Worm (Caenorhabditis elegans) whole organism, L4 larva: ENCODE results near the gene twnk-1.

Experiments used
- D1046.2 ChIP-seq: fragments of 200-800 bp; sonication (Bioruptor generic); IDR thresholded peaks from 2 replicates; pipeline ENCODE4 v1.3.6; 2022; ENCODE audit warnings: missing genetic modification characterization, missing compliant biosample characterization
- F10B5.3 ChIP-seq: sonication (generic microtip); optimal IDR thresholded peaks from 2 replicates; lab custom pipeline; 2016; ENCODE audit warnings: mild to moderate bottlenecking, missing genetic modification characterization, missing compliant biosample characterization
- F26F4.8 ChIP-seq: fragments of 200-800 bp; sonication (Bioruptor generic); conservative IDR thresholded peaks from 2 replicates; pipeline ENCODE4 v1.3.6; 2022; ENCODE audit warnings: missing genetic modification characterization, missing compliant biosample characterization
- F49E8.2 ChIP-seq: sonication (generic microtip); optimal IDR thresholded peaks from 2 replicates; lab custom pipeline; 2016; ENCODE audit warnings: missing compliant biosample characterization, mild to moderate bottlenecking, missing genetic modification characterization, borderline replicate concordance
- R02D3.7 ChIP-seq: fragments of 150-350 bp; sonication (generic microtip); optimal IDR thresholded peaks from 3 replicates; lab custom pipeline; 2014; ENCODE audit warnings: missing biosample characterization, missing genetic modification characterization
- Y105C5A.15 ChIP-seq: fragments of 200-800 bp; sonication (Bioruptor generic); IDR thresholded peaks from 2 replicates; pipeline ENCODE4 v1.3.6; 2022; ENCODE audit warnings: missing genetic modification characterization, missing compliant biosample characterization
- Y5F2A.4 ChIP-seq: fragments of 200-800 bp; sonication (Bioruptor generic); optimal IDR thresholded peaks from 2 replicates; lab custom pipeline; 2018; ENCODE audit warnings: mild to moderate bottlenecking, missing genetic modification characterization, missing compliant biosample characterization
- Y75B8A.6 ChIP-seq: fragments of 200-800 bp; sonication (Bioruptor generic); IDR thresholded peaks from 2 replicates; pipeline ENCODE4 v1.3.6; 2022; ENCODE audit warnings: missing genetic modification reagents, missing genetic modification characterization, missing compliant biosample characterization
- ZK546.5 ChIP-seq, 2 experiments: sonication (generic microtip); optimal IDR thresholded peaks; 2 replicates each; lab custom pipeline; 2017; ENCODE audit warnings: missing biosample characterization in 2 of 2, missing genetic modification characterization in 2 of 2
- ama-1 ChIP-seq: fragments of 150-350 bp; optimal IDR thresholded peaks from 2 replicates; lab custom pipeline; 2014; ENCODE audit warnings: inconsistent platforms, mixed read lengths
- ceh-20 ChIP-seq: fragments of 200-800 bp; sonication (Bioruptor generic); IDR thresholded peaks from 2 replicates; pipeline ENCODE4 v1.3.6; 2022; ENCODE audit warnings: missing genetic modification reagents, missing genetic modification characterization, missing compliant biosample characterization
- ceh-28 ChIP-seq: fragments of 150-350 bp; optimal IDR thresholded peaks from 2 replicates; lab custom pipeline; 2014; ENCODE audit warnings: missing biosample characterization, missing genetic modification reagents, missing genetic modification characterization
- ceh-44 ChIP-seq: fragments of 200-800 bp; sonication (Bioruptor generic); IDR thresholded peaks from 2 replicates; pipeline ENCODE4 v1.3.6; 2022; ENCODE audit warnings: missing genetic modification reagents, missing genetic modification characterization, missing compliant biosample characterization
- ceh-62 ChIP-seq: sonication (generic microtip); optimal IDR thresholded peaks from 2 replicates; lab custom pipeline; 2017; ENCODE audit warnings: missing biosample characterization, missing genetic modification characterization
- ceh-82 ChIP-seq: sonication (generic microtip); optimal IDR thresholded peaks from 2 replicates; lab custom pipeline; 2017; ENCODE audit warnings: missing biosample characterization, missing genetic modification characterization
- cey-2 ChIP-seq: sonication (generic microtip); optimal IDR thresholded peaks from 3 replicates; lab custom pipeline; 2017; ENCODE audit warnings: missing genetic modification characterization, mild to moderate bottlenecking, missing compliant biosample characterization, antibody characterized with exemption, borderline replicate concordance; ENCODE audit not compliant: insufficient read depth
- ctbp-1 ChIP-seq: fragments of 200-800 bp; sonication (Bioruptor generic); IDR thresholded peaks from 2 replicates; pipeline ENCODE4 v1.3.6; 2022; ENCODE audit warnings: missing genetic modification reagents, missing genetic modification characterization, missing compliant biosample characterization
- daf-16 ChIP-seq, 3 experiments: sonication (generic microtip); optimal IDR thresholded peaks; 2 replicates each; lab custom pipeline; 2016 to 2017; ENCODE audit warnings: missing genetic modification characterization in 3 of 3, missing genetic modification reagents in 3 of 3, mild to moderate bottlenecking in 2 of 3, missing compliant biosample characterization in 2 of 3, missing biosample characterization in 1 of 3, moderate library complexity in 1 of 3
- daf-19 ChIP-seq: fragments of 200-800 bp; sonication (Bioruptor generic); conservative IDR thresholded peaks from 2 replicates; pipeline ENCODE4 v1.3.6; 2022; ENCODE audit warnings: missing genetic modification characterization, missing compliant biosample characterization
- dmd-6 ChIP-seq: fragments of 200-800 bp; sonication (Bioruptor generic); IDR thresholded peaks from 2 replicates; pipeline ENCODE4 v1.3.6; 2022; ENCODE audit warnings: missing genetic modification reagents, missing genetic modification characterization, missing compliant biosample characterization
- dmd-9 ChIP-seq: fragments of 200-800 bp; sonication (Bioruptor generic); IDR thresholded peaks from 2 replicates; pipeline ENCODE4 v1.3.6; 2022; ENCODE audit warnings: missing genetic modification reagents, missing genetic modification characterization, missing compliant biosample characterization
- dve-1 ChIP-seq: sonication (generic microtip); optimal IDR thresholded peaks from 2 replicates; lab custom pipeline; 2017; ENCODE audit warnings: antibody characterized with exemption, mild to moderate bottlenecking, missing genetic modification characterization, missing compliant biosample characterization; ENCODE audit not compliant: insufficient read depth
- egl-27 ChIP-seq: sonication (generic microtip); optimal IDR thresholded peaks from 3 replicates; lab custom pipeline; 2017; ENCODE audit warnings: missing biosample characterization, missing genetic modification reagents, missing genetic modification characterization
- egl-43 ChIP-seq: fragments of 200-800 bp; sonication (Bioruptor generic); IDR thresholded peaks from 2 replicates; pipeline ENCODE4 v1.3.6; 2022; ENCODE audit warnings: missing genetic modification reagents, missing genetic modification characterization, missing compliant biosample characterization
- fos-1 ChIP-seq: fragments of 150-350 bp; optimal IDR thresholded peaks from 2 replicates; lab custom pipeline; 2014; ENCODE audit warnings: missing biosample characterization, missing genetic modification characterization
- hlh-30 ChIP-seq: sonication (generic microtip); optimal IDR thresholded peaks from 2 replicates; lab custom pipeline; 2017; ENCODE audit warnings: antibody characterized with exemption, mild to moderate bottlenecking, missing genetic modification characterization, missing compliant biosample characterization; ENCODE audit not compliant: insufficient read depth
- jun-1 ChIP-seq: fragments of 150-350 bp; optimal IDR thresholded peaks from 2 replicates; lab custom pipeline; 2014; ENCODE audit warnings: missing biosample characterization, missing genetic modification reagents, missing genetic modification characterization
- lin-38 ChIP-seq: fragments of 200-800 bp; sonication (Bioruptor generic); IDR thresholded peaks from 2 replicates; pipeline ENCODE4 v1.3.6; 2022; ENCODE audit warnings: missing genetic modification reagents, missing genetic modification characterization, missing compliant biosample characterization
- lsy-2 ChIP-seq, 2 experiments: fragments of 150-350 bp in 1 of 2; sonication (generic microtip) in 1 of 2; optimal IDR thresholded peaks; 2 replicates each; lab custom pipeline; 2014 to 2017; ENCODE audit warnings: missing biosample characterization in 2 of 2, missing genetic modification characterization in 2 of 2
- madf-5 ChIP-seq, 2 experiments: fragments of 200-800 bp; sonication (Bioruptor generic); IDR thresholded peaks; 2 replicates each; pipeline ENCODE4 v1.3.6; 2022; ENCODE audit warnings: missing compliant biosample characterization in 2 of 2, missing genetic modification characterization in 2 of 2
- mdl-1 ChIP-seq, 2 experiments: fragments of 150-350 bp in 1 of 2; sonication (generic microtip) in 1 of 2; optimal IDR thresholded peaks; 2 replicates each; lab custom pipeline; 2014 to 2017; ENCODE audit warnings: missing biosample characterization in 2 of 2, missing genetic modification characterization in 2 of 2
- nhr-10 ChIP-seq: fragments of 150-350 bp; optimal IDR thresholded peaks from 2 replicates; lab custom pipeline; 2014; ENCODE audit warnings: missing biosample characterization, missing genetic modification characterization
- nhr-102 ChIP-seq: sonication (generic microtip); optimal IDR thresholded peaks from 2 replicates; lab custom pipeline; 2016; ENCODE audit warnings: mild to moderate bottlenecking, missing genetic modification characterization, moderate library complexity, missing compliant biosample characterization
- nhr-11 ChIP-seq: fragments of 150-350 bp; optimal IDR thresholded peaks from 2 replicates; lab custom pipeline; 2014; ENCODE audit warnings: missing biosample characterization, missing genetic modification characterization
- nhr-25 ChIP-seq: sonication (generic microtip); optimal IDR thresholded peaks from 2 replicates; lab custom pipeline; 2017; ENCODE audit warnings: missing genetic modification characterization, mild to moderate bottlenecking, missing compliant biosample characterization, antibody characterized with exemption, moderate library complexity, borderline replicate concordance; ENCODE audit not compliant: insufficient read depth
- nhr-28 ChIP-seq: fragments of 150-350 bp; optimal IDR thresholded peaks from 2 replicates; lab custom pipeline; 2014; ENCODE audit warnings: missing biosample characterization, missing genetic modification characterization
- nhr-42 ChIP-seq: fragments of 200-800 bp; sonication (Bioruptor generic); IDR thresholded peaks from 2 replicates; pipeline ENCODE4 v1.3.6; 2022; ENCODE audit warnings: missing genetic modification characterization, missing compliant biosample characterization
- nhr-6 ChIP-seq: fragments of 150-350 bp; optimal IDR thresholded peaks from 2 replicates; lab custom pipeline; 2014; ENCODE audit warnings: missing biosample characterization, missing genetic modification characterization
- php-3 ChIP-seq: fragments of 200-800 bp; sonication (Bioruptor generic); IDR thresholded peaks from 2 replicates; pipeline ENCODE4 v1.3.6; 2022; ENCODE audit warnings: missing genetic modification reagents, missing genetic modification characterization, missing compliant biosample characterization
- pqm-1 ChIP-seq: sonication (generic microtip); optimal IDR thresholded peaks from 2 replicates; lab custom pipeline; 2017; ENCODE audit warnings: missing biosample characterization, missing genetic modification characterization
- snpc-4 ChIP-seq: fragments of 150-350 bp; optimal IDR thresholded peaks from 2 replicates; lab custom pipeline; 2014; ENCODE audit warnings: missing biosample characterization, missing genetic modification characterization
- spr-3 ChIP-seq: fragments of 200-800 bp; sonication (Bioruptor generic); optimal IDR thresholded peaks from 2 replicates; lab custom pipeline; 2018; ENCODE audit warnings: mild to moderate bottlenecking, missing genetic modification characterization, missing compliant biosample characterization
- tag-97 ChIP-seq: fragments of 200-800 bp; sonication (Bioruptor generic); IDR thresholded peaks from 2 replicates; pipeline ENCODE4 v1.3.6; 2022; ENCODE audit warnings: missing genetic modification characterization, missing compliant biosample characterization
- tra-1 ChIP-seq: fragments of 200-800 bp; sonication (Bioruptor generic); IDR thresholded peaks from 2 replicates; pipeline ENCODE4 v1.3.6; 2022; ENCODE audit warnings: missing genetic modification reagents, missing genetic modification characterization, missing compliant biosample characterization
- unc-39 ChIP-seq: sonication (generic microtip); optimal IDR thresholded peaks from 2 replicates; lab custom pipeline; 2017; ENCODE audit warnings: missing biosample characterization, missing genetic modification characterization
- zfp-2 ChIP-seq: sonication (generic microtip); optimal IDR thresholded peaks from 2 replicates; lab custom pipeline; 2016; ENCODE audit warnings: mild to moderate bottlenecking, missing genetic modification characterization, missing compliant biosample characterization
- ztf-11 ChIP-seq: fragments of 150-350 bp; optimal IDR thresholded peaks from 2 replicates; lab custom pipeline; 2014; ENCODE audit warnings: missing biosample characterization, missing genetic modification characterization

Gene twnk-1

ce11 chrX:5839643-5840042 is 48.6 kb downstream of the twnk-1 start, which contains the start of gene dct-11 (continued):
- TF ChIP-seq nhr-25 (tag; lab: Kevin White, UChicago), result no peak
- TF ChIP-seq, all 104 proteins: peak for 15

DNA sequence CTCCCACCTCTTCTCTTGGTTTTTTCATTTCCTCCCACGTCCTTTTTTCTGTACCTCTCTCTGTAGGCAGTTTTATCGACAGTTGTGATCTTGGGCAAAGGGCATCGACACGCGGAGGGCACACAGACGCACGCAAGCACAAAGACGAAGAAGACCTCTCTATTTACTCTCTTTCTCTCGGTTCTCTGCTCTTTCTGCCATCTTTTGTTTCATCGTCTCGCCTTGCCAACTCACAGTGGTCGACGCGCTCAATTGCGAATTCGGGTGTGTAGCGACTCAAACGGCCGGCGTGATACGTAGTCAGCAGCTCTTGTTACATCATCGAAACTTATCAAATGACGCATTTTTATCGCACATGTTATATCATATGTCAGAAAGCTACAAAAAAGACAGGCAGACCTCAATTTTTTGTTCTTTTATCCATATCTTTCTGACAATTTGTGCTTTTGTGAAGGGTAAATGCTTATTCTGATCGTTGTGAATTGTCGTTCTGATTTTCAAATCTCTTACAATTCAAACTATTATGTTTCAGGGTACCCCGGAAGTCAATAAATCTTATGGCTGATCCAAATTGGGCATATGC is 50.1 kb downstream of the twnk-1 start, which contains the start of gene puf-9:
puf-9 (plus strand) TSS at position 533 of the 583 bp plus-strand sequence.
- TF ChIP-seq lin-38 (peak; percentile 99), nhr-28 (tag; lab: Kevin White, UChicago) (peak; percentile 100), dmd-9 (GFP tag; lab: Robert Waterston, UW) (peak; percentile 93), hlh-30 (tag; lab: Kevin White, UChicago) (peak; percentile 100), Y75B8A.6 (GFP tag; lab: Robert Waterston, UW) (peak; percentile 92), ctbp-1 (GFP tag; lab: Robert Waterston, UW) (peak; percentile 98), D1046.2 (peak; percentile 90; the same call in 1 of the 2 replicates), ama-1 (lab: Kevin White, UChicago) (peak; percentile 87), zfp-2 (peak; percentile 99), fos-1 (tag; lab: Kevin White, UChicago) (peak; percentile 79), lsy-2 (tag; optimal IDR thresholded peaks at IDR 0.05; lab: Kevin White, UChicago) (peak; percentile 92 to 97), tra-1 (GFP tag; lab: Robert Waterston, UW) (peak; percentile 99), php-3 (GFP tag; lab: Robert Waterston, UW) (peak; percentile 94), F10B5.3 (tag; lab: Kevin White, UChicago) (peak; percentile 74), madf-5 (GFP tag; IDR thresholded peaks at IDR 0.05; lab: Robert Waterston, UW) (peak in 1 of 2 experiments; percentile 74; a peak in 2 of 4 replicates), daf-19 (GFP tag; lab: Robert Waterston, UW) (no peak), egl-43 (peak; percentile 89), ZK546.5 (tag; optimal IDR thresholded peaks at IDR 0.05; lab: Kevin White, UChicago) (peak in 1 of 2 experiments; percentile 78), nhr-10 (tag; lab: Kevin White, UChicago) (peak; percentile 92), snpc-4 (tag; lab: Kevin White, UChicago) (peak; percentile 30), mdl-1 (tag; optimal IDR thresholded peaks at IDR 0.05; lab: Kevin White, UChicago) (peak; percentile 95 to 99), spr-3 (GFP tag; lab: Kevin White, UChicago) (peak; percentile 86), nhr-11 (tag; lab: Kevin White, UChicago) (peak; percentile 100), dmd-6 (GFP tag; lab: Robert Waterston, UW) (peak; percentile 100), ceh-82 (no peak), daf-16 (GFP tag; optimal IDR thresholded peaks at IDR 0.05; lab: Kevin White, UChicago) (peak; percentile 76 to 94), daf-16 (tag; optimal IDR thresholded peaks at IDR 0.05; lab: Kevin White, UChicago) (peak; percentile 98), pqm-1 (tag; lab: Kevin White, UChicago) (peak; percentile 89), F26F4.8 (no peak), tag-97 (no peak), ceh-20 (peak; percentile 98), cey-2 (tag; lab: Kevin White, UChicago) (peak; percentile 90), R02D3.7 (tag; lab: Kevin White, UChicago) (peak; percentile 50), Y105C5A.15 (GFP tag; lab: Robert Waterston, UW) (no peak), nhr-6 (peak; percentile 100), nhr-42 (GFP tag; lab: Robert Waterston, UW) (peak; percentile 96), ceh-62 (tag; lab: Kevin White, UChicago) (no peak), egl-27 (no peak), Y5F2A.4 (GFP tag; lab: Kevin White, UChicago) (peak; percentile 32), ztf-11 (tag; lab: Kevin White, UChicago) (peak; percentile 69), ceh-44 (GFP tag; lab: Robert Waterston, UW) (peak; percentile 46; the same call in 1 of the 2 replicates), jun-1 (peak; percentile 96), ceh-28 (tag; lab: Kevin White, UChicago) (peak; percentile 1), F49E8.2 (no peak), unc-39 (tag; lab: Kevin White, UChicago) (peak; percentile 67), dve-1 (tag; lab: Kevin White, UChicago) (peak; percentile 100), nhr-102 (tag; lab: Kevin White, UChicago) (peak; percentile 97)
